Worm (Caenorhabditis elegans) whole organism, L4/young adult: ENCODE measurements around the gene srh-179.

ENCODE experiments used
- W03F9.2 ChIP-seq: fragments of 150-350 bp; optimal IDR thresholded peaks from 2 replicates; lab custom pipeline; 2014; ENCODE audit warnings: missing biosample characterization, missing genetic modification characterization
- dao-5 ChIP-seq: sonication (generic microtip); optimal IDR thresholded peaks from 2 replicates; lab custom pipeline; 2016; ENCODE audit warnings: missing genotype, missing genetic modification characterization, moderate library complexity, missing compliant biosample characterization
- him-1 ChIP-seq: sonication (generic microtip); optimal IDR thresholded peaks from 2 replicates; lab custom pipeline; 2016; ENCODE audit warnings: missing genotype, missing genetic modification reagents, missing genetic modification characterization, missing compliant biosample characterization

Gene srh-179

DNA sequence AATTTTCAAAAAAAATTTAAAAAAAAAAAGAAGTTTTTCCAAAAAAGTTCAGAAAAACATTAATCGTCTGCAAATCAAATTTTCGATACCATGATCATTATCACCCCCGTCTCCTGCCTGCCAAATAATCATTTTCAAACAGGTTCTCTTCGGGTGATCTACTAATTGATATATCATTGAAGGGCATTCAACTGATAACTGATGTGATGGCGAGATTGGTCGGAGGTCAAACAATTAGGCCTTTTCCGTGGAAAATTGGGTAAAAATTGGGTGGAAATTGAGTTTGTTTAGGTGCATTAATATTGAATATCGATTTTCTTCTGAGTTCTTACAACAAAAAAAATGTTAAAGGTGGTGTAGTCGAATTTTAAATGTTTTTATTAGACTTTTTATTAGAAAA, 11.0 kb downstream of the srh-179 start, which contains the start of gene Y51A2D.18:
Y51A2D.18 (minus strand) TSS at position 101 of the 400 bp plus-strand sequence.
- TF ChIP-seq W03F9.2 (no peak), dao-5 (tag; lab: Kevin White, UChicago) (no peak), him-1 (tag; lab: Kevin White, UChicago) (no peak)

- peak; percentile 81 for TF ChIP-seq him-1 (tag; lab: Kevin White, UChicago)
- TF ChIP-seq W03F9.2, result no peak
- no peak for TF ChIP-seq dao-5 (tag; lab: Kevin White, UChicago)
These were observed 14.2 kb downstream of the srh-179 start for ce11 chrV:18490284-18490832.

DNA sequence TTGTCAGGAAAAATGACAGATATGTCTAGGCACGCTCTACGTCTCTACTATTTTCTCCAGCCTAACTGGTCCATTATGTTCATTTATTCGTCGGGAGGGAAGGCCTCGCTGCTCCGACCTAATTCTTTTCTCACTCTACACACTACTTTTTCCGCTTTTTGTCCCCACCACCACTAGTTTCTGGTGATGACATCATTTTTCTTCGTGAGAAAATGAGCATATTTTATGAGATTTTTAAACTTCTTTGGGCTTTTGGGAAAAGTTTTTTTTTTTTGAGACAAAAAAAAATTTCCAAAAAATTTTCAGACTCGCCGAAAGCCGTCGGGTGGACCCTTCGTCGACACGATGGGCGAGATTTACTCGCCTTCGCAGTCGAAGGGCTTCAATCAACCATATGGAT, 15.8 kb downstream of the srh-179 start, which contains the start of gene slo-1:
slo-1 (plus strand) TSS at position 301 of the 400 bp plus-strand sequence.
- TF ChIP-seq him-1 (tag; lab: Kevin White, UChicago) (no peak), dao-5 (tag; lab: Kevin White, UChicago) (no peak), W03F9.2 (no peak)

ce11 chrV:18504610-18505009, 28.4 kb downstream of the srh-179 start:
- TF ChIP-seq W03F9.2 (no peak), him-1 (tag; lab: Kevin White, UChicago) (no peak), dao-5 (tag; lab: Kevin White, UChicago) (no peak)

DNA sequence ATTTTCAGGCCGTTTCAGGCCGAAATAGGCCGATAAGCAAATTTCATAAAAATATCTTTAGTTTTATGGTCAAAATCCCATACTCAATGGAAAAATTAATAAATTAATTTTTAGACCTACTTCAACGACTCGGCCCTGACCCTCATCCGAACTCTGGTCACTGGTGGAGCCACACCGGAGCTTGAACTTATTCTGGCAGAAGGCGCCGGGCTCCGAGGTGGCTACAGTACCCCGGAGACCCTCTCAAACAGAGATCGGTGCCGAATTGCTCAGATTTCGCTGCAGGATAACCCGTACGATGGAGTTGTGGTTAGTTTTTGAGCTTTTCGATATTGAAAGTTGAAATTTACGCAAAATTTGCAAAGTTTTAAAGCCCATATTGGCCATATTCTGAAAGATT, 30.6 kb downstream of the srh-179 start:
- TF ChIP-seq W03F9.2 (no peak), him-1 (tag; lab: Kevin White, UChicago) (no peak), dao-5 (tag; lab: Kevin White, UChicago) (no peak)

DNA sequence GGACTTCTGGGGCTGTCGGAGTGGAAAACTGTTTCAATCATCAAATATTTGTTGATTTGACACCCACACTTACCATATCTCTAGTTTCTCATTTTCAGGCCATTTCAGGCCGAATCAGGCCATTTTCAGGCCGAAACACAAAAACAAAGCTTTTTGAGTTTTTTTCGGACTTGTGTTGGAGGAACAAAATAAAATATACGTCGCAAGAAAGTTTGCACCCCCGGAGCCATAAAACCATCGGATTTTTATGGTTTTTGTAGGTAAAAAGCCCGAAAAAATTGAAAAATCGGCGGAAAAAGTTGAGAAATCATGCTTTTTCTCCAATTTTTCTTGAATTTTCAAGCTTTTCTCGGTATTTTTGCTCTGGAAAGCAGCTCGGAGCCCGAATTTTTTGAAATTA, 32.4 kb downstream of the srh-179 start, which contains the start of gene Y51A2D.1:
Y51A2D.1 (plus strand) TSS at position 301 of the 400 bp plus-strand sequence.
- TF ChIP-seq dao-5 (tag; lab: Kevin White, UChicago), result no peak
- TF ChIP-seq W03F9.2, result no peak
- no peak for TF ChIP-seq him-1 (tag; lab: Kevin White, UChicago)

- TF ChIP-seq dao-5 (tag; lab: Kevin White, UChicago) (no peak), W03F9.2 (no peak), him-1 (tag; lab: Kevin White, UChicago) (no peak)
These were observed 35.7 kb downstream of the srh-179 start for ce11 chrV:18511847-18512246.

DNA sequence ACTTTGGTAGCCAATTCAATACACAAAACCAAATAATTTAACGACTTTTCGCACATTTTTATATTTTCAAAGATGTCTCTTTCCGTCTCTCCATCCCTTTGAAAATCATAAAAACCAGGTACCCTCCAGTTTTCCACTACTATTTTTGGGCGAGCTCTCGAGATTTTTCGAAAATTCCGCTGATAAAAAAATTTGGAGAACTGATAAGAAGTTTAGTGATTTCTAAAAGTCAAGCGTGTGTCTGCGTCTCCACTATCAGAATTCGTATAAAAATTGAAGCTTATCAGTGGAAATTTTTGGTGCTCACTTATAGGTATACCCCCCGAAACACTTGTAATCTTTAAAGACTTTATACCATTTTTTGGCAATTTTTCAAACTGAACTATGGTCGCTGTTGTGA, 40.3 kb downstream of the srh-179 start, which contains the start of gene hmit-1.1:
hmit-1.1 (plus strand) TSS at position 294 of the 400 bp plus-strand sequence.
- no peak for TF ChIP-seq W03F9.2
- no peak for TF ChIP-seq dao-5 (tag; lab: Kevin White, UChicago)
- no peak for TF ChIP-seq him-1 (tag; lab: Kevin White, UChicago)

ce11 chrV:18524460-18524859, 48.3 kb downstream of the srh-179 start, which contains the start of gene hmit-1.2:
TSS of gene hmit-1.2 (plus strand) at chrV:18524760.
- TF ChIP-seq W03F9.2 (no peak), him-1 (tag; lab: Kevin White, UChicago) (no peak), dao-5 (tag; lab: Kevin White, UChicago) (no peak)
